Fruit fly (Drosophila melanogaster) whole organism, embryonic: ENCODE measurements around the gene CAHbeta.
A peak's percentile ranks its signal among the peaks of the same experiment; 100 is the strongest.

Source experiments
- Awh ChIP-seq: fragments of 200-800 bp; sonication (Bioruptor generic); IDR thresholded peaks from 2 replicates; pipeline ENCODE4, ENCODE4 v1.3.6; 2022; ENCODE audit warnings: missing biosample characterization, missing genetic modification characterization
- CG10267 ChIP-seq: fragments of 200-800 bp; sonication (Bioruptor generic); optimal IDR thresholded peaks from 2 replicates; lab custom pipeline; 2018; ENCODE audit warnings: missing biosample characterization, mild to moderate bottlenecking, missing genetic modification characterization, moderate library complexity
- CG10654 ChIP-seq: fragments of 200-800 bp; sonication (Bioruptor generic); optimal IDR thresholded peaks from 2 replicates; lab custom pipeline; 2016; ENCODE audit warnings: missing biosample characterization, missing genetic modification characterization
- CG10979 ChIP-seq: fragments of 200-800 bp; sonication (Bioruptor generic); optimal IDR thresholded peaks from 2 replicates; lab custom pipeline; 2018; ENCODE audit warnings: missing biosample characterization, mild to moderate bottlenecking, missing genetic modification characterization, moderate library complexity
- CG11456 ChIP-seq: fragments of 200-800 bp; sonication (Bioruptor generic); IDR thresholded peaks from 3 replicates; pipeline ENCODE4 v1.3.6; 2022; ENCODE audit warnings: missing biosample characterization, missing genetic modification characterization
- CG1233 ChIP-seq: fragments of 200-800 bp; sonication (Bioruptor generic); optimal IDR thresholded peaks from 4 replicates; lab custom pipeline; 2018; ENCODE audit warnings: missing biosample characterization, mild to moderate bottlenecking, missing genetic modification characterization
- CG12659 ChIP-seq: fragments of 200-800 bp; sonication (Bioruptor generic); optimal IDR thresholded peaks from 3 replicates; lab custom pipeline; 2017; ENCODE audit warnings: mild to moderate bottlenecking, missing biosample characterization, missing genetic modification reagents, missing genetic modification characterization
- CG12769 ChIP-seq: fragments of 200-800 bp; sonication (Bioruptor generic); optimal IDR thresholded peaks from 2 replicates; lab custom pipeline; 2019; ENCODE audit warnings: missing biosample characterization, mild to moderate bottlenecking, missing genetic modification characterization, moderate library complexity
- CG14710 ChIP-seq: fragments of 200-800 bp; sonication (Bioruptor generic); optimal IDR thresholded peaks from 3 replicates; lab custom pipeline; 2019; ENCODE audit warnings: missing biosample characterization, mild to moderate bottlenecking, missing genetic modification characterization, moderate library complexity
- CG1603 ChIP-seq: fragments of 200-800 bp; sonication (Bioruptor generic); optimal IDR thresholded peaks from 2 replicates; lab custom pipeline; 2019; ENCODE audit warnings: missing biosample characterization, mild to moderate bottlenecking, missing genetic modification characterization, moderate library complexity
- CG2712 ChIP-seq: fragments of 200-800 bp; optimal IDR thresholded peaks from 3 replicates; lab custom pipeline; 2019; ENCODE audit warnings: missing biosample characterization, mild to moderate bottlenecking, missing genetic modification characterization, moderate library complexity
- CG32532 ChIP-seq: fragments of 200-800 bp; sonication (Bioruptor generic); IDR thresholded peaks from 2 replicates; pipeline ENCODE4 v1.3.6; 2022; ENCODE audit warnings: missing biosample characterization, missing genetic modification characterization
- CG3281 ChIP-seq: fragments of 200-800 bp; sonication (Bioruptor generic); optimal IDR thresholded peaks from 3 replicates; lab custom pipeline; 2017; ENCODE audit warnings: missing biosample characterization, mild to moderate bottlenecking, missing genetic modification characterization
- CG7839 ChIP-seq: fragments of 200-800 bp; sonication (Bioruptor generic); optimal IDR thresholded peaks from 3 replicates; lab custom pipeline; 2018; ENCODE audit warnings: missing biosample characterization, mild to moderate bottlenecking, missing genetic modification characterization, moderate library complexity
- CG7928 ChIP-seq: fragments of 200-800 bp; sonication (Bioruptor generic); optimal IDR thresholded peaks from 2 replicates; lab custom pipeline; 2017; ENCODE audit warnings: missing biosample characterization, mild to moderate bottlenecking, missing genetic modification characterization
- CG8290 ChIP-seq, 3 experiments: fragments of 200-800 bp; sonication (Bioruptor generic); optimal IDR thresholded peaks; 2 replicates each; lab custom pipeline; 2016 to 2019; ENCODE audit warnings: missing biosample characterization in 3 of 3, missing genetic modification characterization in 3 of 3, mild to moderate bottlenecking in 2 of 3, moderate library complexity in 1 of 3
- CG9932 ChIP-seq: fragments of 200-800 bp; sonication (Bioruptor generic); IDR thresholded peaks from 2 replicates; pipeline ENCODE4 v1.3.6; 2022; ENCODE audit warnings: missing biosample characterization, missing genetic modification characterization
- Dek ChIP-seq: fragments of 200-800 bp; sonication (Bioruptor generic); optimal IDR thresholded peaks from 3 replicates; lab custom pipeline; 2019; ENCODE audit warnings: missing biosample characterization, mild to moderate bottlenecking, missing genetic modification characterization, moderate library complexity
- Dll ChIP-seq: fragments of 200-800 bp; sonication (Bioruptor generic); IDR thresholded peaks from 4 replicates; pipeline ENCODE4 v1.3.6; 2022; ENCODE audit warnings: missing biosample characterization, missing genetic modification characterization; ENCODE audit not compliant: partially characterized antibody
- Doc3 ChIP-seq: fragments of 200-800 bp; sonication (Bioruptor generic); IDR thresholded peaks from 3 replicates; pipeline ENCODE4 v1.3.6; 2022; ENCODE audit warnings: missing biosample characterization, missing genetic modification characterization; ENCODE audit not compliant: partially characterized antibody
- Dref ChIP-seq: fragments of 200-800 bp; sonication (Bioruptor generic); IDR thresholded peaks from 2 replicates; pipeline ENCODE4 v1.3.6; 2022; ENCODE audit warnings: missing biosample characterization, missing genetic modification characterization
- E2f2 ChIP-seq: fragments of 200-800 bp; sonication (Bioruptor generic); IDR thresholded peaks from 2 replicates; pipeline ENCODE4 v1.3.6; 2022; ENCODE audit warnings: missing biosample characterization, missing genetic modification characterization
- Ets65A ChIP-seq: fragments of 200-800 bp; sonication (Bioruptor generic); peaks from one replicate; lab custom pipeline; 2016; ENCODE audit warnings: missing biosample characterization, missing genetic modification characterization
- MBD-R2 ChIP-seq: fragments of 200-800 bp; sonication (Bioruptor generic); IDR thresholded peaks from 2 replicates; pipeline ENCODE4 v1.3.6; 2022; ENCODE audit warnings: missing biosample characterization, missing genetic modification characterization
- Meics ChIP-seq: fragments of 200-800 bp; sonication (Bioruptor generic); optimal IDR thresholded peaks from 2 replicates; lab custom pipeline; 2017; ENCODE audit warnings: missing biosample characterization, mild to moderate bottlenecking, missing genetic modification characterization
- NfI ChIP-seq: fragments of 200-800 bp; sonication (Bioruptor generic); optimal IDR thresholded peaks from 3 replicates; lab custom pipeline; 2018; ENCODE audit warnings: missing biosample characterization, mild to moderate bottlenecking, missing genetic modification characterization, moderate library complexity
- Pdp1 ChIP-seq, 2 experiments: fragments of 200-800 bp; sonication (Bioruptor generic); optimal IDR thresholded peaks; 3 replicates each; lab custom pipeline; 2016; ENCODE audit warnings: missing biosample characterization in 2 of 2, missing genetic modification characterization in 2 of 2, mild to moderate bottlenecking in 1 of 2, moderate library complexity in 1 of 2
- abd-A ChIP-seq: fragments of 200-800 bp; sonication (Bioruptor generic); optimal IDR thresholded peaks from 3 replicates; lab custom pipeline; 2019; ENCODE audit warnings: missing biosample characterization, mild to moderate bottlenecking, missing genetic modification characterization, moderate library complexity
- ato ChIP-seq: fragments of 200-800 bp; sonication (Bioruptor generic); IDR thresholded peaks from 2 replicates; pipeline ENCODE4 v1.3.6; 2022; ENCODE audit warnings: missing biosample characterization, missing genetic modification characterization; ENCODE audit not compliant: partially characterized antibody
- crol ChIP-seq: fragments of 200-800 bp; sonication (Bioruptor generic); IDR thresholded peaks from 2 replicates; pipeline ENCODE4 v1.3.6; 2022; ENCODE audit warnings: missing biosample characterization, missing genetic modification characterization
- dpn ChIP-seq, 2 experiments: fragments of 200-800 bp; sonication (Bioruptor generic); optimal IDR thresholded peaks; 3 replicates each; lab custom pipeline; 2016; ENCODE audit warnings: missing biosample characterization in 2 of 2, missing genetic modification characterization in 2 of 2
- fru ChIP-seq: fragments of >200 bp; optimal IDR thresholded peaks from 2 replicates; lab custom pipeline; 2017
- grn ChIP-seq: fragments of 200-800 bp; sonication (Bioruptor generic); optimal IDR thresholded peaks from 3 replicates; lab custom pipeline; 2017; ENCODE audit warnings: missing biosample characterization, missing genetic modification characterization
- gsb ChIP-seq: fragments of 200-800 bp; sonication (Bioruptor generic); IDR thresholded peaks from 2 replicates; pipeline ENCODE4 v1.3.6; 2022; ENCODE audit warnings: missing biosample characterization, missing genetic modification characterization
- hb ChIP-seq: fragments of 200-800 bp; sonication (Bioruptor generic); IDR thresholded peaks from 3 replicates; pipeline ENCODE4 v1.3.6; 2022; ENCODE audit warnings: missing biosample characterization, missing genetic modification characterization; ENCODE audit not compliant: partially characterized antibody
- hbn ChIP-seq: fragments of 200-800 bp; sonication (Bioruptor generic); IDR thresholded peaks from 2 replicates; pipeline ENCODE4 v1.3.6; 2022; ENCODE audit warnings: missing biosample characterization, missing genetic modification characterization; ENCODE audit not compliant: partially characterized antibody
- kay ChIP-seq: fragments of 200-800 bp; sonication (Bioruptor generic); optimal IDR thresholded peaks from 2 replicates; lab custom pipeline; 2016; ENCODE audit warnings: missing biosample characterization, missing genetic modification characterization
- lilli ChIP-seq: fragments of 200-800 bp; sonication (Bioruptor generic); optimal IDR thresholded peaks from 3 replicates; lab custom pipeline; 2016; ENCODE audit warnings: missing biosample characterization, missing genetic modification characterization
- mirr ChIP-seq: fragments of 200-800 bp; sonication (Bioruptor generic); optimal IDR thresholded peaks from 3 replicates; lab custom pipeline; 2018; ENCODE audit warnings: missing biosample characterization, mild to moderate bottlenecking, missing genetic modification characterization
- nau ChIP-seq: fragments of 200-800 bp; sonication (Bioruptor generic); optimal IDR thresholded peaks from 3 replicates; lab custom pipeline; 2017; ENCODE audit warnings: missing biosample characterization, mild to moderate bottlenecking, missing genetic modification characterization, missing genetic modification reagents
- sd ChIP-seq: fragments of 200-800 bp; sonication (Bioruptor generic); optimal IDR thresholded peaks from 3 replicates; lab custom pipeline; 2018; ENCODE audit warnings: missing biosample characterization, mild to moderate bottlenecking, missing genetic modification characterization, moderate library complexity
- slbo ChIP-seq: fragments of 200-800 bp; sonication (Bioruptor generic); IDR thresholded peaks from 2 replicates; pipeline ENCODE4 v1.3.6; 2022; ENCODE audit warnings: missing biosample characterization, missing genetic modification characterization
- sqz ChIP-seq: fragments of 200-800 bp; sonication (Bioruptor generic); optimal IDR thresholded peaks from 3 replicates; lab custom pipeline; 2018; ENCODE audit warnings: missing biosample characterization, mild to moderate bottlenecking, missing genetic modification characterization
- vfl ChIP-seq: fragments of 200-800 bp; sonication (Bioruptor generic); optimal IDR thresholded peaks from 2 replicates; lab custom pipeline; 2016; ENCODE audit warnings: missing biosample characterization, missing genetic modification characterization
- vnd ChIP-seq: fragments of 200-800 bp; sonication (Bioruptor generic); IDR thresholded peaks from 3 replicates; pipeline ENCODE4 v1.3.6; 2022; ENCODE audit warnings: missing biosample characterization, missing genetic modification characterization; ENCODE audit not compliant: partially characterized antibody
- wor ChIP-seq: fragments of 200-800 bp; sonication (Bioruptor generic); IDR thresholded peaks from 2 replicates; pipeline ENCODE4 v1.3.6; 2022; ENCODE audit warnings: missing biosample characterization, missing genetic modification characterization
- zen2 ChIP-seq: fragments of 200-800 bp; sonication (Bioruptor generic); IDR thresholded peaks from 3 replicates; pipeline ENCODE4 v1.3.6; 2022; ENCODE audit warnings: missing biosample characterization, missing genetic modification characterization; ENCODE audit not compliant: partially characterized antibody

Gene CAHbeta

dm6 chr3R:8938494-8939404 is 41.9 kb upstream of the CAHbeta start, which contains the start of gene ScsbetaA (continued):
- peak; percentile 62 for TF ChIP-seq CG12769 (tag; lab: Kevin White, UChicago)
- peak; percentile 42 for TF ChIP-seq CG7928
- TF ChIP-seq mirr: peak; percentile 88
- no peak for TF ChIP-seq fru (lab: Kevin White, UChicago)
- TF ChIP-seq vnd (GFP tag; lab: Robert Waterston, UW): peak; percentile 54; the same call in 2 of the 3 replicates
- TF ChIP-seq slbo: peak; percentile 21; the same call in 1 of the 2 replicates
- peak; percentile 99 for TF ChIP-seq E2f2 (GFP tag; lab: Robert Waterston, UW)
- TF ChIP-seq NfI: peak; percentile 14
- peak; percentile 76; the same call in 2 of the 3 replicates for TF ChIP-seq hb (GFP tag; lab: Robert Waterston, UW)
- TF ChIP-seq CG8290 (GFP tag; optimal IDR thresholded peaks at IDR 0.05; lab: Kevin White, UChicago): peak; percentile 8
- TF ChIP-seq CG8290 (tag; optimal IDR thresholded peaks at IDR 0.05; lab: Kevin White, UChicago): no peak
- TF ChIP-seq dpn (GFP tag; optimal IDR thresholded peaks at IDR 0.05; lab: Kevin White, UChicago): peak in 1 of 2 experiments; percentile 8
- TF ChIP-seq vfl (GFP tag; lab: Kevin White, UChicago): peak; percentile 2
- TF ChIP-seq sd: peak; percentile 79
- TF ChIP-seq Meics (GFP tag; lab: Kevin White, UChicago): no peak
- peak; percentile 76 for TF ChIP-seq hbn (GFP tag; lab: Robert Waterston, UW)
- peak; percentile 19 for TF ChIP-seq Ets65A (GFP tag; lab: Kevin White, UChicago)
- TF ChIP-seq Awh (GFP tag; lab: Robert Waterston, UW): peak; percentile 34; the same call in 1 of the 2 replicates
- TF ChIP-seq gsb (GFP tag; lab: Robert Waterston, UW): no peak
- peak; percentile 51 for TF ChIP-seq kay (GFP tag; lab: Kevin White, UChicago)
- peak; percentile 48 for TF ChIP-seq Dek (tag; lab: Kevin White, UChicago)
- peak; percentile 83 for TF ChIP-seq sqz (GFP tag; lab: Kevin White, UChicago)
- TF ChIP-seq CG7839: peak; percentile 10
- peak; percentile 59; the same call in 2 of the 3 replicates for TF ChIP-seq Doc3 (GFP tag; lab: Robert Waterston, UW)
- peak; percentile 63; the same call in 1 of the 2 replicates for TF ChIP-seq ato
- TF ChIP-seq CG9932: peak; percentile 51
- TF ChIP-seq grn (GFP tag; lab: Kevin White, UChicago): peak; percentile 67
- TF ChIP-seq CG2712 (tag; lab: Kevin White, UChicago): peak; percentile 58
- peak; percentile 15 for TF ChIP-seq CG10267 (tag; lab: Kevin White, UChicago)
- peak; percentile 32 for TF ChIP-seq CG14710 (tag; lab: Kevin White, UChicago)
- no peak for TF ChIP-seq CG11456 (GFP tag; lab: Robert Waterston, UW)
- peak in 1 of 2 experiments; percentile 99 for TF ChIP-seq Pdp1 (GFP tag; optimal IDR thresholded peaks at IDR 0.05; lab: Kevin White, UChicago)
- peak; percentile 80 for TF ChIP-seq Dll (GFP tag; lab: Robert Waterston, UW)
- TF ChIP-seq CG1233 (GFP tag; lab: Kevin White, UChicago): no peak
- peak; percentile 35 for TF ChIP-seq lilli (GFP tag; lab: Kevin White, UChicago)
- peak; percentile 25; the same call in 1 of the 3 replicates for TF ChIP-seq zen2 (GFP tag; lab: Robert Waterston, UW)
- peak; percentile 23 for TF ChIP-seq CG10654 (GFP tag; lab: Kevin White, UChicago)
- TF ChIP-seq CG1603: peak; percentile 70
- TF ChIP-seq wor (GFP tag; lab: Robert Waterston, UW): no peak
- no peak for TF ChIP-seq crol (GFP tag; lab: Robert Waterston, UW)
- TF ChIP-seq abd-A (tag; lab: Kevin White, UChicago): peak; percentile 60
- TF ChIP-seq CG32532: peak; percentile 27; the same call in 1 of the 2 replicates
- TF ChIP-seq Dref (GFP tag; lab: Robert Waterston, UW): peak; percentile 96
- TF ChIP-seq CG12659 (GFP tag; lab: Kevin White, UChicago): peak; percentile 54
- TF ChIP-seq CG10979 (tag; lab: Kevin White, UChicago): no peak
- peak; percentile 39 for TF ChIP-seq MBD-R2 (GFP tag; lab: Robert Waterston, UW)
- TF ChIP-seq nau (GFP tag; lab: Kevin White, UChicago): peak; percentile 33
- peak; percentile 31 for TF ChIP-seq CG3281 (GFP tag; lab: Kevin White, UChicago)
